Worm (Caenorhabditis elegans) whole organism, L1 larva: ENCODE measurements around the gene srw-14.

Experiments used
- aly-2 ChIP-seq: fragments of 150-350 bp; optimal IDR thresholded peaks from 2 replicates; lab custom pipeline; 2014; ENCODE audit warnings: missing biosample characterization, missing genetic modification characterization
- blmp-1 ChIP-seq: fragments of 150-350 bp; optimal IDR thresholded peaks from 2 replicates; lab custom pipeline; 2014; ENCODE audit warnings: missing biosample characterization, missing genetic modification characterization
- elt-3 ChIP-seq, 6 experiments: fragments of 150-350 bp in 1 of 6; sonication (generic microtip); optimal IDR thresholded peaks; 2 replicates each; lab custom pipeline; 2017 to 2018; ENCODE audit warnings: missing biosample characterization in 6 of 6, missing genetic modification characterization in 6 of 6, inconsistent platforms in 1 of 6
- grh-1 ChIP-seq: fragments of 200-800 bp; sonication (Bioruptor generic); IDR thresholded peaks from 2 replicates; pipeline ENCODE4 v1.3.6; 2022; ENCODE audit warnings: missing genetic modification reagents, missing genetic modification characterization, missing compliant biosample characterization
- hpl-2 ChIP-seq: fragments of 150-350 bp; optimal IDR thresholded peaks from 2 replicates; lab custom pipeline; 2014; ENCODE audit warnings: missing biosample characterization, missing genetic modification reagents, missing genetic modification characterization
- nhr-19 ChIP-seq: fragments of 200-800 bp; sonication (Bioruptor generic); conservative IDR thresholded peaks from 2 replicates; pipeline ENCODE4 v1.3.6; 2022; ENCODE audit warnings: missing genetic modification characterization, missing compliant biosample characterization
- nhr-76 ChIP-seq: sonication (generic microtip); optimal IDR thresholded peaks from 2 replicates; lab custom pipeline; 2017; ENCODE audit warnings: missing biosample characterization, missing genetic modification characterization
- nhr-77 ChIP-seq: fragments of 150-350 bp; optimal IDR thresholded peaks from 2 replicates; lab custom pipeline; 2014; ENCODE audit warnings: missing biosample characterization, missing genetic modification characterization
- snpc-4 ChIP-seq: fragments of 150-350 bp; optimal IDR thresholded peaks from 2 replicates; lab custom pipeline; 2014; ENCODE audit warnings: missing biosample characterization, missing genetic modification characterization
- ztf-11 ChIP-seq, 2 experiments: sonication (generic microtip); optimal IDR thresholded peaks; 2 replicates each; lab custom pipeline; 2016 to 2017; ENCODE audit warnings: missing genetic modification characterization in 2 of 2, missing biosample characterization in 1 of 2, missing compliant biosample characterization in 1 of 2

- TF ChIP-seq nhr-76 (no peak), snpc-4 (tag; lab: Kevin White, UChicago) (no peak), aly-2 (tag; lab: Kevin White, UChicago) (no peak), nhr-19 (GFP tag; lab: Robert Waterston, UW) (no peak), nhr-77 (tag; lab: Kevin White, UChicago) (no peak), elt-3 (tag; optimal IDR thresholded peaks at IDR 0.05; lab: Kevin White, UChicago) (no peak), blmp-1 (no peak), hpl-2 (GFP tag; lab: Kevin White, UChicago) (no peak), grh-1 (no peak), ztf-11 (tag; optimal IDR thresholded peaks at IDR 0.05; lab: Kevin White, UChicago) (no peak)
These were observed 51.2 kb downstream of the srw-14 start, which contains the start of gene srw-17 for ce11 chrV:15276915-15277314.
